Fruit fly (Drosophila melanogaster): Measurements from ENCODE around the gene CG9040.

CG9040 gene

DNA sequence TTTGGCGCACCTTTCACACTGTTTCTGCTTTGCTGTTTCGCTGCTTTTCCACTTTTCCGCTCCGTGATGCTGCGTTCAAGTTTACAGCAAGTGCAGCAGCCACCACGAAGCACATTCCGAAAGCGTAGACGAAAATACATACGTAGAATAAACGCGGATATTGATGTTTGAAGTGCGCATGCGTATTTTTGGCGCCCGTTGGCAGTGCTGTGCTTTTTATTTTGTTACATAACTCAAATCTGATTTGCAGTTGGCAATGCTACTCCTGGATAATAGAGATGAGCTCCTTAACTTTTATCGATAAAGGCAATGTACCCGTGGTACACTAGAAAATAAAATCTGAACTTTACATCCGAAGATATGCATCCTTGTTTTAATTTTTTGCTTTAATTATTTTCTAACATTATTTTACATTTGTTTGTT lies 19.0 kb downstream of the CG9040 start (continued):
- TF ChIP-seq scrt (GFP tag; optimal IDR thresholded peaks at IDR 0.05): no peak
- TF ChIP-seq CG9215 (GFP tag; IDR thresholded peaks at IDR 0.05): peak; percentile 95
- TF ChIP-seq CG3847 (GFP tag; IDR thresholded peaks at IDR 0.05): 0 out of 2 replicates have a peak, but pooled peaks have one; percentile 25
- peak; percentile 33 for TF ChIP-seq pzg (GFP tag; optimal IDR thresholded peaks at IDR 0.05)
- TF ChIP-seq unc-4 (GFP tag; IDR thresholded peaks at IDR 0.05; ENCODE audit: partially characterized antibody): peak; percentile 25; the same call in 1 of the 2 replicates
- TF ChIP-seq ci (GFP tag; IDR thresholded peaks at IDR 0.05): peak; percentile 51; the same call in 1 of the 3 replicates
- peak; percentile 31; the same call in 1 of the 2 replicates for TF ChIP-seq E2f2 (GFP tag; IDR thresholded peaks at IDR 0.05)
- TF ChIP-seq CG32767 (GFP tag; IDR thresholded peaks at IDR 0.05): 0 out of 2 replicates have a peak, but pooled peaks have one; percentile 6
- TF ChIP-seq Dfd (GFP tag; optimal IDR thresholded peaks at IDR 0.05): no peak
- TF ChIP-seq CG7745 (tag; optimal IDR thresholded peaks at IDR 0.05): no peak
- TF ChIP-seq CG8944 (GFP tag; optimal IDR thresholded peaks at IDR 0.05): peak; percentile 14
- TF ChIP-seq Drgx (GFP tag; IDR thresholded peaks at IDR 0.05): peak; percentile 43; the same call in 1 of the 2 replicates
- peak; percentile 45 for TF ChIP-seq CG2120 (GFP tag; optimal IDR thresholded peaks at IDR 0.05)
- no peak for TF ChIP-seq disco-r (GFP tag; optimal IDR thresholded peaks at IDR 0.05)
- TF ChIP-seq CG33557 (GFP tag; optimal IDR thresholded peaks at IDR 0.05): no peak
- TF ChIP-seq CG10979 (tag; optimal IDR thresholded peaks at IDR 0.05): no peak
- peak; percentile 9 for TF ChIP-seq pho (GFP tag; optimal IDR thresholded peaks at IDR 0.05)
- TF ChIP-seq zfh1 (GFP tag; IDR thresholded peaks at IDR 0.05): 0 out of 3 replicates have a peak, but pooled peaks have one; percentile 25
- TF ChIP-seq chinmo (GFP tag; IDR thresholded peaks at IDR 0.05; ENCODE audit: partially characterized antibody): peak; percentile 88; the same call in 2 of the 4 replicates
- peak in 1 of 2 experiments; percentile 100 for TF ChIP-seq Pdp1 (GFP tag; optimal IDR thresholded peaks at IDR 0.05)
- peak; percentile 94 for TF ChIP-seq ewg (GFP tag; optimal IDR thresholded peaks at IDR 0.05)
- 0 out of 3 replicates have a peak, but pooled peaks have one; percentile 18 for TF ChIP-seq tgo (GFP tag; IDR thresholded peaks at IDR 0.05)
- no peak for TF ChIP-seq gsb-n (tag; optimal IDR thresholded peaks at IDR 0.05)
- TF ChIP-seq CG34422 (GFP tag; IDR thresholded peaks at IDR 0.05): 0 out of 3 replicates have a peak, but pooled peaks have one; percentile 45
- no peak for TF ChIP-seq lov (optimal IDR thresholded peaks at IDR 0.05)
- peak; percentile 13; the same call in 1 of the 3 replicates for TF ChIP-seq lov (GFP tag; IDR thresholded peaks at IDR 0.05)
- TF ChIP-seq Nf-YB (GFP tag; optimal IDR thresholded peaks at IDR 0.05): no peak
- no peak for TF ChIP-seq bbx (GFP tag; IDR thresholded peaks at IDR 0.05; ENCODE audit: partially characterized antibody)
- TF ChIP-seq cg (GFP tag; optimal IDR thresholded peaks at IDR 0.05): peak; percentile 61
- peak; percentile 67 for TF ChIP-seq row (GFP tag; IDR thresholded peaks at IDR 0.05)
- TF ChIP-seq kah (GFP tag; optimal IDR thresholded peaks at IDR 0.05): peak; percentile 7
- no peak for TF ChIP-seq klu (GFP tag; IDR thresholded peaks at IDR 0.05)
- TF ChIP-seq fu2 (GFP tag; optimal IDR thresholded peaks at IDR 0.05): no peak
- TF ChIP-seq CG34376 (GFP tag; optimal IDR thresholded peaks at IDR 0.05): peak; percentile 7
- TF ChIP-seq CG17359 (tag; optimal IDR thresholded peaks at IDR 0.05): peak; percentile 1
- TF ChIP-seq YL-1 (GFP tag; optimal IDR thresholded peaks at IDR 0.05): peak; percentile 66
- peak; percentile 53; the same call in 1 of the 2 replicates for TF ChIP-seq CG13287 (GFP tag; IDR thresholded peaks at IDR 0.05; ENCODE audit: partially characterized antibody)
- TF ChIP-seq sr (GFP tag; IDR thresholded peaks at IDR 0.05): 0 out of 3 replicates have a peak, but pooled peaks have one; percentile 28
- peak; percentile 39; the same call in 1 of the 3 replicates for TF ChIP-seq CG11695 (GFP tag; IDR thresholded peaks at IDR 0.05)
- TF ChIP-seq CG13123 (GFP tag; optimal IDR thresholded peaks at IDR 0.05): no peak
- TF ChIP-seq Opbp (GFP tag; IDR thresholded peaks at IDR 0.05; ENCODE audit: partially characterized antibody): peak; percentile 19; the same call in 1 of the 3 replicates
- TF ChIP-seq tna (GFP tag; IDR thresholded peaks at IDR 0.05; ENCODE audit: partially characterized antibody): 0 out of 2 replicates have a peak, but pooled peaks have one; percentile 21
- TF ChIP-seq dmrt11E (tag; optimal IDR thresholded peaks at IDR 0.05): no peak
- TF ChIP-seq vvl (GFP tag; IDR thresholded peaks at IDR 0.05): peak; percentile 7; the same call in 1 of the 2 replicates
- no peak for TF ChIP-seq CG16815 (GFP tag; optimal IDR thresholded peaks at IDR 0.05)
- peak; percentile 29; the same call in 1 of the 2 replicates for TF ChIP-seq sob (GFP tag; IDR thresholded peaks at IDR 0.05)
- peak; percentile 39 for TF ChIP-seq Ets65A (GFP tag)
- no peak for TF ChIP-seq CG10321 (GFP tag; IDR thresholded peaks at IDR 0.05)
